Fruit fly (Drosophila melanogaster): ENCODE measurements around the gene Gr66a.
A peak's percentile ranks its signal among the peaks of the same experiment; 100 is the strongest.

The Gr66a gene

dm6 chr3L:8289336-8290258 lies 17.2 kb downstream of the Gr66a start, which contains the start of gene cert (continued):
- no peak for TF ChIP-seq Oli (tag; optimal IDR thresholded peaks at IDR 0.05)
- TF ChIP-seq CG8388 (GFP tag; optimal IDR thresholded peaks at IDR 0.05) = no peak
- TF ChIP-seq Oaz (GFP tag; IDR thresholded peaks at IDR 0.05) = no peak
- TF ChIP-seq NFAT (GFP tag; IDR thresholded peaks at IDR 0.05) = no peak
- TF ChIP-seq Drgx (GFP tag; IDR thresholded peaks at IDR 0.05) = no peak
- TF ChIP-seq gcm (GFP tag; optimal IDR thresholded peaks at IDR 0.05) = no peak
- TF ChIP-seq CG7745 (tag; optimal IDR thresholded peaks at IDR 0.05) = no peak
- TF ChIP-seq ap (GFP tag; IDR thresholded peaks at IDR 0.05) = no peak
- peak; percentile 92 for TF ChIP-seq CG2116 (GFP tag; optimal IDR thresholded peaks at IDR 0.05)
- peak; percentile 91 for TF ChIP-seq Dref (GFP tag; IDR thresholded peaks at IDR 0.05)
- TF ChIP-seq usp (GFP tag; optimal IDR thresholded peaks at IDR 0.05) = no peak
- no peak for TF ChIP-seq Dek (tag; optimal IDR thresholded peaks at IDR 0.05)
- TF ChIP-seq CG7556 (GFP tag; optimal IDR thresholded peaks at IDR 0.05) = no peak
- TF ChIP-seq odd (GFP tag; optimal IDR thresholded peaks at IDR 0.05) = no peak
- TF ChIP-seq hbn (GFP tag; IDR thresholded peaks at IDR 0.05; ENCODE audit: partially characterized antibody) = peak; percentile 86
- peak; percentile 13 for TF ChIP-seq CG17186 (GFP tag; optimal IDR thresholded peaks at IDR 0.05)
- TF ChIP-seq Dbx (GFP tag; IDR thresholded peaks at IDR 0.05) = peak; percentile 36; the same call in 1 of the 3 replicates
- no peak for TF ChIP-seq gt (GFP tag; IDR thresholded peaks at IDR 0.05)
- TF ChIP-seq Fer1 (GFP tag; optimal IDR thresholded peaks at IDR 0.05) = peak; percentile 44
- TF ChIP-seq jigr1 (GFP tag; IDR thresholded peaks at IDR 0.05) = no peak
- peak; percentile 29 for TF ChIP-seq grau (tag; optimal IDR thresholded peaks at IDR 0.05)
- peak; percentile 99 for TF ChIP-seq CG14710 (tag; optimal IDR thresholded peaks at IDR 0.05)
- peak; percentile 69 for TF ChIP-seq CG12659 (GFP tag; optimal IDR thresholded peaks at IDR 0.05)
- TF ChIP-seq D19B (GFP tag; optimal IDR thresholded peaks at IDR 0.05) = no peak
- TF ChIP-seq CrebB (tag; optimal IDR thresholded peaks at IDR 0.05) = no peak
- no peak for TF ChIP-seq CG33557 (GFP tag; optimal IDR thresholded peaks at IDR 0.05)
- no peak for TF ChIP-seq CG6175 (GFP tag; IDR thresholded peaks at IDR 0.05)
- TF ChIP-seq Sin3A (optimal IDR thresholded peaks at IDR 0.05) = peak; percentile 94
- no peak for TF ChIP-seq cas (GFP tag; IDR thresholded peaks at IDR 0.05)
- peak; percentile 89 for TF ChIP-seq CG6791 (GFP tag; IDR thresholded peaks at IDR 0.05; ENCODE audit: partially characterized antibody)
- no peak for TF ChIP-seq luna (GFP tag; optimal IDR thresholded peaks at IDR 0.05)
- no peak for TF ChIP-seq Usf (GFP tag; optimal IDR thresholded peaks at IDR 0.05)
- TF ChIP-seq bsh (GFP tag; optimal IDR thresholded peaks at IDR 0.05) = no peak
- TF ChIP-seq ATbp (GFP tag; optimal IDR thresholded peaks at IDR 0.05) = no peak
- peak; percentile 94 for TF ChIP-seq kah (GFP tag; optimal IDR thresholded peaks at IDR 0.05)
- no peak for TF ChIP-seq ase (GFP tag; IDR thresholded peaks at IDR 0.05)
- TF ChIP-seq CG30403 (GFP tag; optimal IDR thresholded peaks at IDR 0.05) = peak; percentile 47
- TF ChIP-seq sna (GFP tag; IDR thresholded peaks at IDR 0.05; ENCODE audit: partially characterized antibody) = peak; percentile 87
- no peak for TF ChIP-seq GATAe (GFP tag; conservative IDR thresholded peaks at IDR 0.05)
- no peak for TF ChIP-seq CG4282 (GFP tag; optimal IDR thresholded peaks at IDR 0.05)
- peak; percentile 86 for TF ChIP-seq hb (GFP tag; IDR thresholded peaks at IDR 0.05; ENCODE audit: partially characterized antibody)
- TF ChIP-seq CG34422 (GFP tag; IDR thresholded peaks at IDR 0.05) = peak; percentile 81; the same call in 2 of the 3 replicates
- TF ChIP-seq Scr (GFP tag; IDR thresholded peaks at IDR 0.05; ENCODE audit: partially characterized antibody) = peak; percentile 92
- no peak for TF ChIP-seq vfl (GFP tag; optimal IDR thresholded peaks at IDR 0.05)
- TF ChIP-seq CG31441 (GFP tag; IDR thresholded peaks at IDR 0.05) = no peak
- TF ChIP-seq br (optimal IDR thresholded peaks at IDR 0.05) = no peak
- TF ChIP-seq Lhr (GFP tag; optimal IDR thresholded peaks at IDR 0.05) = peak; percentile 37
- TF ChIP-seq CG4424 (GFP tag; optimal IDR thresholded peaks at IDR 0.05) = peak; percentile 43
- TF ChIP-seq CG12155 (GFP tag; optimal IDR thresholded peaks at IDR 0.05) = peak; percentile 16
- TF ChIP-seq Optix (GFP tag; IDR thresholded peaks at IDR 0.05) = no peak
